Worm (Caenorhabditis elegans) whole organism, L3 larva: Measurements from ENCODE around the gene srg-27.

Experiments used
- R02D3.7 ChIP-seq: fragments of 150-350 bp; optimal IDR thresholded peaks from 2 replicates; lab custom pipeline; 2014; ENCODE audit warnings: missing biosample characterization, missing genetic modification characterization
- ZK546.5 ChIP-seq: sonication (generic microtip); optimal IDR thresholded peaks from 2 replicates; lab custom pipeline; 2017; ENCODE audit warnings: missing biosample characterization, missing genetic modification characterization
- aly-2 ChIP-seq: fragments of 150-350 bp; optimal IDR thresholded peaks from 2 replicates; lab custom pipeline; 2014; ENCODE audit warnings: missing biosample characterization, missing genetic modification characterization
- ceh-16 ChIP-seq: sonication (generic microtip); optimal IDR thresholded peaks from 2 replicates; lab custom pipeline; 2017; ENCODE audit warnings: missing biosample characterization, missing genetic modification characterization
- ceh-28 ChIP-seq: fragments of 150-350 bp; optimal IDR thresholded peaks from 2 replicates; lab custom pipeline; 2014; ENCODE audit warnings: missing biosample characterization, missing genetic modification reagents, missing genetic modification characterization
- ceh-82 ChIP-seq: fragments of 150-350 bp; optimal IDR thresholded peaks from 2 replicates; lab custom pipeline; 2014; ENCODE audit warnings: missing biosample characterization, missing genetic modification characterization
- ceh-9 ChIP-seq: sonication (generic microtip); optimal IDR thresholded peaks from 2 replicates; lab custom pipeline; 2018; ENCODE audit warnings: missing biosample characterization, missing genetic modification characterization
- daf-12 ChIP-seq: fragments of 150-350 bp; optimal IDR thresholded peaks from 2 replicates; lab custom pipeline; 2014; ENCODE audit warnings: missing biosample characterization, missing genetic modification reagents, missing genetic modification characterization
- egl-27 ChIP-seq: sonication (generic microtip); optimal IDR thresholded peaks from 4 replicates; lab custom pipeline; 2017; ENCODE audit warnings: missing biosample characterization, missing genetic modification reagents, missing genetic modification characterization
- egl-5 ChIP-seq: fragments of 150-350 bp; optimal IDR thresholded peaks from 2 replicates; lab custom pipeline; 2017; ENCODE audit warnings: missing biosample characterization, missing genetic modification reagents, missing genetic modification characterization, inconsistent platforms
- elt-1 ChIP-seq: fragments of 150-350 bp; optimal IDR thresholded peaks from 2 replicates; lab custom pipeline; 2014; ENCODE audit warnings: missing biosample characterization, missing genetic modification characterization
- elt-2 ChIP-seq: sonication (generic microtip); optimal IDR thresholded peaks from 2 replicates; lab custom pipeline; 2016; ENCODE audit warnings: missing genetic modification reagents, mild to moderate bottlenecking, missing genetic modification characterization, missing compliant biosample characterization
- eor-1 ChIP-seq, 2 experiments: fragments of 150-350 bp; optimal IDR thresholded peaks; 2 replicates each; lab custom pipeline; 2014 to 2018; ENCODE audit warnings: missing biosample characterization in 2 of 2, missing genetic modification characterization in 2 of 2
- fkh-10 ChIP-seq: sonication (generic microtip); optimal IDR thresholded peaks from 2 replicates; lab custom pipeline; 2017; ENCODE audit warnings: missing biosample characterization, missing genetic modification reagents, missing genetic modification characterization
- fkh-2 ChIP-seq: fragments of 150-350 bp; optimal IDR thresholded peaks from 2 replicates; lab custom pipeline; 2014; ENCODE audit warnings: missing biosample characterization, missing genetic modification reagents, missing genetic modification characterization
- fos-1 ChIP-seq: fragments of 150-350 bp; optimal IDR thresholded peaks from 2 replicates; lab custom pipeline; 2014; ENCODE audit warnings: missing biosample characterization, missing genetic modification characterization
- jun-1 ChIP-seq: fragments of 150-350 bp; optimal IDR thresholded peaks from 2 replicates; lab custom pipeline; 2014; ENCODE audit warnings: missing biosample characterization, missing genetic modification reagents, missing genetic modification characterization
- lin-15B ChIP-seq: fragments of 150-350 bp; optimal IDR thresholded peaks from 2 replicates; lab custom pipeline; 2014; ENCODE audit warnings: missing biosample characterization, missing genetic modification characterization
- lin-39 ChIP-seq: fragments of 150-350 bp; optimal IDR thresholded peaks from 2 replicates; lab custom pipeline; 2018; ENCODE audit warnings: missing biosample characterization, missing genetic modification reagents, missing genetic modification characterization
- lsy-12 ChIP-seq: sonication (generic microtip); optimal IDR thresholded peaks from 2 replicates; lab custom pipeline; 2016; ENCODE audit warnings: mild to moderate bottlenecking, missing genetic modification characterization, missing compliant biosample characterization
- mdl-1 ChIP-seq: fragments of 150-350 bp; optimal IDR thresholded peaks from 2 replicates; lab custom pipeline; 2014; ENCODE audit warnings: missing biosample characterization, missing genetic modification characterization
- nfya-1 ChIP-seq: sonication (generic microtip); optimal IDR thresholded peaks from 2 replicates; lab custom pipeline; 2017; ENCODE audit warnings: missing genetic modification characterization, mild to moderate bottlenecking, missing compliant biosample characterization, antibody characterized with exemption, moderate library complexity; ENCODE audit not compliant: insufficient read depth
- nhr-11 ChIP-seq: fragments of 150-350 bp; optimal IDR thresholded peaks from 2 replicates; lab custom pipeline; 2014; ENCODE audit warnings: missing biosample characterization, missing genetic modification characterization
- nhr-23 ChIP-seq: fragments of 150-350 bp; optimal IDR thresholded peaks from 2 replicates; lab custom pipeline; 2014; ENCODE audit warnings: missing biosample characterization, missing genetic modification reagents, missing genetic modification characterization
- nhr-237 ChIP-seq: fragments of 150-350 bp; optimal IDR thresholded peaks from 2 replicates; lab custom pipeline; 2014; ENCODE audit warnings: missing biosample characterization, missing genetic modification characterization
- nhr-25 ChIP-seq: sonication (generic microtip); optimal IDR thresholded peaks from 2 replicates; lab custom pipeline; 2017; ENCODE audit warnings: missing biosample characterization, missing genetic modification characterization
- nhr-28 ChIP-seq: fragments of 150-350 bp; optimal IDR thresholded peaks from 2 replicates; lab custom pipeline; 2014; ENCODE audit warnings: missing biosample characterization, missing genetic modification characterization
- nhr-67 ChIP-seq: fragments of 150-350 bp; optimal IDR thresholded peaks from 2 replicates; lab custom pipeline; 2014; ENCODE audit warnings: missing biosample characterization, missing genetic modification characterization
- nhr-76 ChIP-seq: fragments of 150-350 bp; sonication (generic microtip); optimal IDR thresholded peaks from 5 replicates; lab custom pipeline; 2014; ENCODE audit warnings: missing biosample characterization, missing genetic modification characterization
- nhr-77 ChIP-seq: fragments of 150-350 bp; optimal IDR thresholded peaks from 2 replicates; lab custom pipeline; 2014; ENCODE audit warnings: missing biosample characterization, missing genetic modification characterization
- pha-4 ChIP-seq: fragments of 150-350 bp; optimal IDR thresholded peaks from 2 replicates; lab custom pipeline; 2014; ENCODE audit warnings: missing biosample characterization, missing genetic modification reagents, missing genetic modification characterization
- pqm-1 ChIP-seq: fragments of 150-350 bp; optimal IDR thresholded peaks from 2 replicates; lab custom pipeline; 2017; ENCODE audit warnings: missing biosample characterization, missing genetic modification characterization, inconsistent platforms
- sea-2 ChIP-seq: fragments of 150-350 bp; sonication (generic microtip); optimal IDR thresholded peaks from 4 replicates; lab custom pipeline; 2014; ENCODE audit warnings: missing biosample characterization, missing genetic modification reagents, missing genetic modification characterization
- snpc-4 ChIP-seq: fragments of 150-350 bp; optimal IDR thresholded peaks from 2 replicates; lab custom pipeline; 2014; ENCODE audit warnings: missing biosample characterization, missing genetic modification characterization
- tbx-2 ChIP-seq: sonication (generic microtip); optimal IDR thresholded peaks from 2 replicates; lab custom pipeline; 2016; ENCODE audit warnings: mild to moderate bottlenecking, missing genetic modification characterization, missing compliant biosample characterization
- unc-39 ChIP-seq: sonication (generic microtip); optimal IDR thresholded peaks from 4 replicates; lab custom pipeline; 2017; ENCODE audit warnings: missing biosample characterization, missing genetic modification characterization
- zag-1 ChIP-seq: fragments of 150-350 bp; optimal IDR thresholded peaks from 2 replicates; lab custom pipeline; 2014; ENCODE audit warnings: missing biosample characterization, missing genetic modification characterization
- ztf-11 ChIP-seq: fragments of 150-350 bp; optimal IDR thresholded peaks from 2 replicates; lab custom pipeline; 2014; ENCODE audit warnings: missing biosample characterization, missing genetic modification characterization

Gene srg-27

DNA sequence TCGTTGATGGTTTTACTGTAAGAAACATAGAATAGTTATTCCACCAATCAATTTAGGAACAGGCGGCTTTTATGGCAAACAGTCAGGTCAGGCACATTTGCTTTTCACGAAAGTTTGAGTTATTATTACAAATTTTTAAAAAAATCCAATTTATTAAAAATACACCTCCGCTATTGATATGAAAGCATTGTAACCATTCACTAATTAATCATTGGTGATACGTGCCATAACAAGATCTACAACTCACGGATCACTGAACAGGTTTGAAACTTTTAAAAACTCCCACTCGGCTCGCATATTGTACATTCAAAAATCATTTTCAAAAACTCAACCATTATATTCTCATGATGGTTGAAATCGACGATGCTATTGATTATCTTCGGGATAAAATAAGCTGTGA, at the start of gene srg-27:
Gene srg-27 (plus strand): TSS at position 301 of the 400 bp plus-strand sequence.
- TF ChIP-seq nhr-23 (no peak), nhr-237 (tag; lab: Kevin White, UChicago) (no peak), mdl-1 (tag; lab: Kevin White, UChicago) (no peak), nhr-11 (tag; lab: Kevin White, UChicago) (no peak), ceh-9 (tag; lab: Kevin White, UChicago) (no peak), eor-1 (tag; optimal IDR thresholded peaks at IDR 0.05; lab: Kevin White, UChicago) (no peak), fkh-10 (GFP tag; lab: Kevin White, UChicago) (no peak), nhr-28 (tag; lab: Kevin White, UChicago) (no peak), ceh-16 (tag; lab: Kevin White, UChicago) (no peak), snpc-4 (tag; lab: Kevin White, UChicago) (no peak), ceh-28 (tag; lab: Kevin White, UChicago) (no peak), nhr-25 (tag; lab: Kevin White, UChicago) (no peak), aly-2 (tag; lab: Kevin White, UChicago) (no peak), ZK546.5 (tag; lab: Kevin White, UChicago) (no peak)
- TF ChIP-seq, all 47 proteins: peak for 0

DNA sequence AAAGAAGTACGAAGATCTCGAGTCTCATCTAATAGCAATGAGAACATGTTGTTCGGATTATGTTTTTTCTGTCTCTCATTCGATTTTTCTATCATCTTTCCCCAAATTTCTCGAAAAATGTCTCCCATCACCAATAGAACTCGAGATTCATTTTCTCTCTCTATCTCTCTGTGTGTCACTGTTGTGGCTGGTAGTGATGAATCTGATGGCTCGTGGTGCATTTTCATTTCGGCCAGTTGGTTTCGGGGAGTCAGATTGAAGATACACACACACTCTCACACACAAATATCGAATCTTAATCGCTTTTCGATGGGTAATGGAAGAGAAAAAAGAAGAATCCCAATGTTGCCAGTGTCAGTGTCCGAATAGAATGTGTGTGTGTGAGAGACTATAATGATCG, 43.7 kb upstream of the srg-27 start:
- TF ChIP-seq ceh-82 (tag; lab: Kevin White, UChicago) (no peak), egl-27 (no peak), ceh-16 (tag; lab: Kevin White, UChicago) (no peak), fkh-2 (tag; lab: Kevin White, UChicago) (no peak), nfya-1 (peak; percentile 34), zag-1 (tag; lab: Kevin White, UChicago) (no peak), egl-5 (tag; lab: Kevin White, UChicago) (peak; percentile 30), pqm-1 (tag; lab: Kevin White, UChicago) (no peak), lin-39 (tag; lab: Kevin White, UChicago) (peak; percentile 28), nhr-77 (no peak), elt-1 (tag; lab: Kevin White, UChicago) (no peak), lsy-12 (no peak), nhr-11 (tag; lab: Kevin White, UChicago) (no peak), sea-2 (GFP tag; lab: Kevin White, UChicago) (no peak)

DNA sequence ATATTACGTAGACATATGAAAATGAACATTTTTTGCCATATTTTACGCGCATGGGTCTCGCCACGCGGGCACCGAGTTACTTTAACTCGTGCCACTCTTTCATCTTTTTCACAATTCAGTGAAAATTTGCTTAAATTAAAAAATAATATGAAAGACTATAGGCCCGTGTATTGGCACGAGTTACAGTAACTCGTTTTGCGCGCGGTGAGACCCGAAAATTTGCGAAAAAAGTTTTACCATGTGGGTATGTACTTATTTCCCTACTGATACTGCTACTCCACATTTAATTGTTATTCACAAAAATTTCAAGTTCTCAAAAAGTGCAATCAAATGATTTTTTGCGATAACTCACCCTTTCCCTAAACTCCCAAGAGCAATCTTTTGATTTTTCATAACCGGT, 41.9 kb upstream of the srg-27 start:
- TF ChIP-seq lin-15B (no peak), fos-1 (no peak), pha-4 (no peak), nfya-1 (no peak), ceh-28 (tag; lab: Kevin White, UChicago) (no peak), lin-39 (tag; lab: Kevin White, UChicago) (no peak), elt-2 (tag; lab: Kevin White, UChicago) (no peak), fkh-10 (GFP tag; lab: Kevin White, UChicago) (no peak), nhr-67 (no peak), jun-1 (tag; lab: Kevin White, UChicago) (no peak), sea-2 (GFP tag; lab: Kevin White, UChicago) (no peak), nhr-237 (tag; lab: Kevin White, UChicago) (no peak), aly-2 (tag; lab: Kevin White, UChicago) (no peak), ZK546.5 (tag; lab: Kevin White, UChicago) (no peak), ceh-82 (tag; lab: Kevin White, UChicago) (no peak), egl-5 (tag; lab: Kevin White, UChicago) (no peak)
- TF ChIP-seq, all 47 proteins: peak for 0

DNA sequence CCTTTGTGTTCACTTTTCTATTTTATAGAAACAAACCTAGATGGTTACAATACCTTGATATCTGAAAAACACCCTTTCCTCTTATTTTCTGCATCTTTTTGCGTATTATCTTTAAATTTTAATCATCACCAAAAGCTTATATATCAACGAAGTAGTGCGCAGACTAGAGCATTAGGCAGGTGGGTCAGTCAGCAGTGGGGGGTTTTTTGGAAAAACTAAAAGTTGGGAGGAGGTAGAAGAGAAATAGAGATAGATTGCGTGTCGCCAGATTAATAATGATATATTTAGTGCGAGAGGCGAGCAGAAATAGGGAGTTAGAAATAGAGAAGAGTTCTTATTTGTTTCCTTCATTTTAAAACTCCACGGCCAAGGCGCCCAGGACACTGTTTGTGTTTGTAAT, 38.4 kb upstream of the srg-27 start:
- TF ChIP-seq pha-4 (peak; percentile 13), egl-27 (no peak)

DNA sequence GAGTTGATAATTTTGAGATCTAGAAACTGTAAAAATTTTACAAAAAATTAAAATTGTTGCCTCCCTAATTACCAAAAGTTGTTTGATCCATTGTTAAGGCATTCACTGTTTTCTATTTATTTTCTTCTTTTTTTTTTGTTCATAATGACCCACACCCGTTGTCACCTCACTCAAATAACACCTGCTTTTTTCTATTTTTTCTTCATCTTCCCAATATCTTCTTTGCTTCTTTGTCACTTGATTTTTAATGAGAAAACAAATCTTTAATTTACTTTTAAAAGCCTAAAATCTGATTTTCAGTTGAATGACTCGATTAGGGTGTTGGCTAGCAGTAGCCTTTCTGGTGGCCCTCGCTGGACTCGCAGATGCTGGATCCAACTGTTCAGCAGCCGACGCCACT, 36.2 kb upstream of the srg-27 start, which contains the start of gene ncx-2:
Gene ncx-2 (plus strand): TSS at position 301 of the 400 bp plus-strand sequence.
- TF ChIP-seq mdl-1 (tag; lab: Kevin White, UChicago) (no peak), elt-1 (tag; lab: Kevin White, UChicago) (no peak), ceh-28 (tag; lab: Kevin White, UChicago) (no peak), nhr-76 (tag; lab: Kevin White, UChicago) (no peak), ceh-82 (tag; lab: Kevin White, UChicago) (no peak), snpc-4 (tag; lab: Kevin White, UChicago) (no peak), egl-5 (tag; lab: Kevin White, UChicago) (no peak), eor-1 (tag; optimal IDR thresholded peaks at IDR 0.05; lab: Kevin White, UChicago) (no peak), ztf-11 (tag; lab: Kevin White, UChicago) (no peak), nhr-237 (tag; lab: Kevin White, UChicago) (no peak), lin-39 (tag; lab: Kevin White, UChicago) (no peak), elt-2 (tag; lab: Kevin White, UChicago) (no peak), tbx-2 (tag; lab: Kevin White, UChicago) (no peak), unc-39 (tag; lab: Kevin White, UChicago) (no peak), fkh-10 (GFP tag; lab: Kevin White, UChicago) (no peak), fkh-2 (tag; lab: Kevin White, UChicago) (no peak), nhr-28 (tag; lab: Kevin White, UChicago) (no peak), daf-12 (tag; lab: Kevin White, UChicago) (no peak), R02D3.7 (tag; lab: Kevin White, UChicago) (no peak)
